Fruit fly (Drosophila melanogaster) S2 (cell line): ENCODE results near the gene CG17652.

Source experiments
- CG8478 ChIP-seq: fragments of >200 bp; optimal IDR thresholded peaks from 2 replicates; lab custom pipeline; 2018
- CTCF ChIP-seq, 2 experiments: fragments of >200 bp; optimal IDR thresholded peaks; 2 replicates each; lab custom pipeline; 2018

DNA sequence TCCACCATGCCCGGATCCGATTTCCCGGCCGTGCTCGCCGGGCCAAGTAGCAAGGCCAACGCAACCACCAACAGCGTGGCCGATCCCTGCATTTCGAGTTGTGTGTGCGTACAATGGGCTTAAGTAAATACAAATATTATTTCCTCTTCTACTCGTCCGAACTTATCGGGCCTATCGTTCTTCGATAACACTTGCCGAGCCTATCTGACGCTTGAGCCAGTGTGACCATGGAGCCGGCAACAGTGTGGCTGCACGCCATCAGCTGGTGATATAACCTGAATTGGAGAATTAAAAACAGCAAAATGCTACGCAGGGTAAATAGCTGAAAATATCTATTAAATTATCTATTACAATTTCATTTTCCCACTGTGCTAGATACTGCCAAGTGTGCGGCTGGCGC is 21.9 kb downstream of the CG17652 start, which contains the start of the genes CG17660 and mRpL48:
- TF ChIP-seq CG8478 (lab: Kevin White, UChicago) = no peak
- TF ChIP-seq CTCF (optimal IDR thresholded peaks at IDR 0.05; lab: Kevin White, UChicago) = no peak
